Fruit fly (Drosophila melanogaster): Measurements from ENCODE around the gene Rsod.

The Rsod gene

dm6 chr3R:30189836-30190235 is 18.8 kb upstream of the Rsod start (continued):
- peak; percentile 67 for TF ChIP-seq CG11247 (GFP tag; IDR thresholded peaks at IDR 0.05)
- TF ChIP-seq Hr78 (GFP tag; optimal IDR thresholded peaks at IDR 0.05), result peak in 1 of 2 experiments; percentile 34
- peak; percentile 86 for TF ChIP-seq ase (GFP tag; IDR thresholded peaks at IDR 0.05)
- peak; percentile 70 for TF ChIP-seq HHEX (GFP tag; optimal IDR thresholded peaks at IDR 0.05)
- peak; percentile 6 for TF ChIP-seq slou (GFP tag; optimal IDR thresholded peaks at IDR 0.05)
- no peak for TF ChIP-seq gfzf (GFP tag; optimal IDR thresholded peaks at IDR 0.05)
- peak; percentile 55; the same call in 1 of the 2 replicates for TF ChIP-seq CG17612 (GFP tag; IDR thresholded peaks at IDR 0.05)
- peak; percentile 9 for TF ChIP-seq sd (tag; optimal IDR thresholded peaks at IDR 0.05)
- TF ChIP-seq MBD-R2 (GFP tag; IDR thresholded peaks at IDR 0.05), result peak; percentile 45; the same call in 1 of the 2 replicates
- TF ChIP-seq CG3065 (GFP tag; optimal IDR thresholded peaks at IDR 0.05), result no peak
- peak; percentile 36 for TF ChIP-seq run (tag; optimal IDR thresholded peaks at IDR 0.05)
- peak; percentile 52 for TF ChIP-seq CG10654 (GFP tag; optimal IDR thresholded peaks at IDR 0.05)
- peak; percentile 52 for TF ChIP-seq klu (GFP tag; IDR thresholded peaks at IDR 0.05)
- TF ChIP-seq E2f2 (GFP tag; IDR thresholded peaks at IDR 0.05), result peak; percentile 43; the same call in 1 of the 2 replicates
- peak; percentile 20 for TF ChIP-seq CG6654 (GFP tag; optimal IDR thresholded peaks at IDR 0.05)
- no peak for TF ChIP-seq Poxn (GFP tag; IDR thresholded peaks at IDR 0.05)
- no peak for TF ChIP-seq pzg (GFP tag; optimal IDR thresholded peaks at IDR 0.05)
- peak; percentile 30 for TF ChIP-seq CG17568 (GFP tag; optimal IDR thresholded peaks at IDR 0.05)
- TF ChIP-seq sisA (GFP tag; IDR thresholded peaks at IDR 0.05), result peak; percentile 82
- TF ChIP-seq CG33557 (GFP tag; optimal IDR thresholded peaks at IDR 0.05), result no peak
- peak; percentile 72 for TF ChIP-seq CG12219 (GFP tag; optimal IDR thresholded peaks at IDR 0.05)
- TF ChIP-seq Hr39 (optimal IDR thresholded peaks at IDR 0.05), result no peak
- TF ChIP-seq Eip74EF (GFP tag; optimal IDR thresholded peaks at IDR 0.05), result peak in 1 of 2 experiments; percentile 63
- no peak for TF ChIP-seq Jarid2 (GFP tag; optimal IDR thresholded peaks at IDR 0.05)
- peak; percentile 44 for TF ChIP-seq Mes4 (GFP tag; optimal IDR thresholded peaks at IDR 0.05)
- TF ChIP-seq p53 (GFP tag; optimal IDR thresholded peaks at IDR 0.05), result no peak
- peak; percentile 76 for TF ChIP-seq Xbp1 (GFP tag; optimal IDR thresholded peaks at IDR 0.05)
- TF ChIP-seq caup (GFP tag; optimal IDR thresholded peaks at IDR 0.05; ENCODE audit: severe bottlenecking), result peak; percentile 56
- peak; percentile 90 for TF ChIP-seq Ets65A (GFP tag)
- peak; percentile 55 for TF ChIP-seq Drgx (GFP tag; IDR thresholded peaks at IDR 0.05)
- peak; percentile 92 for TF ChIP-seq ci (GFP tag; IDR thresholded peaks at IDR 0.05)
- peak; percentile 64 for TF ChIP-seq CG14050 (GFP tag; IDR thresholded peaks at IDR 0.05)
- peak; percentile 38; the same call in 1 of the 2 replicates for TF ChIP-seq Doc2 (GFP tag; IDR thresholded peaks at IDR 0.05)
- peak; percentile 33 for TF ChIP-seq zfh2 (GFP tag; optimal IDR thresholded peaks at IDR 0.05)
- TF ChIP-seq CrebB (tag; optimal IDR thresholded peaks at IDR 0.05), result peak; percentile 15
- TF ChIP-seq CG11696 (GFP tag; IDR thresholded peaks at IDR 0.05), result peak; percentile 58
- TF ChIP-seq dm (GFP tag; optimal IDR thresholded peaks at IDR 0.05), result no peak
- peak; percentile 77 for TF ChIP-seq CG7839 (tag; optimal IDR thresholded peaks at IDR 0.05)
- peak; percentile 24 for TF ChIP-seq trh (GFP tag; optimal IDR thresholded peaks at IDR 0.05)
- TF ChIP-seq ranshi (GFP tag; IDR thresholded peaks at IDR 0.05), result peak; percentile 86
- TF ChIP-seq gro (GFP tag; optimal IDR thresholded peaks at IDR 0.05), result no peak
- TF ChIP-seq CG11695 (GFP tag; IDR thresholded peaks at IDR 0.05), result peak; percentile 75; the same call in 2 of the 3 replicates
- TF ChIP-seq Med (GFP tag), result peak; percentile 95
- TF ChIP-seq CG11456 (GFP tag; IDR thresholded peaks at IDR 0.05), result peak; percentile 69; the same call in 2 of the 3 replicates
- peak; percentile 53 for TF ChIP-seq jing (GFP tag; optimal IDR thresholded peaks at IDR 0.05)
- TF ChIP-seq Adf1 (GFP tag; IDR thresholded peaks at IDR 0.05), result no peak
- peak; percentile 62 for TF ChIP-seq CG4328 (GFP tag; optimal IDR thresholded peaks at IDR 0.05)
- TF ChIP-seq Rfx (GFP tag; IDR thresholded peaks at IDR 0.05), result peak; percentile 84
- no peak for TF ChIP-seq NK7.1 (GFP tag; optimal IDR thresholded peaks at IDR 0.05)
- no peak for TF ChIP-seq br (optimal IDR thresholded peaks at IDR 0.05)
- TF ChIP-seq Asciz (GFP tag; optimal IDR thresholded peaks at IDR 0.05), result peak; percentile 76
- TF ChIP-seq H15 (GFP tag; IDR thresholded peaks at IDR 0.05), result peak; percentile 79; the same call in 2 of the 3 replicates

Measured in whole organism, embryonic.